Worm (Caenorhabditis elegans) whole organism, dauer: ENCODE results near the gene T14G10.8.

Source experiments
- unc-62 ChIP-seq: sonication (generic microtip); optimal IDR thresholded peaks from 2 replicates; lab custom pipeline; 2017; ENCODE audit warnings: missing biosample characterization, missing genetic modification reagents, missing genetic modification characterization

Gene T14G10.8

DNA sequence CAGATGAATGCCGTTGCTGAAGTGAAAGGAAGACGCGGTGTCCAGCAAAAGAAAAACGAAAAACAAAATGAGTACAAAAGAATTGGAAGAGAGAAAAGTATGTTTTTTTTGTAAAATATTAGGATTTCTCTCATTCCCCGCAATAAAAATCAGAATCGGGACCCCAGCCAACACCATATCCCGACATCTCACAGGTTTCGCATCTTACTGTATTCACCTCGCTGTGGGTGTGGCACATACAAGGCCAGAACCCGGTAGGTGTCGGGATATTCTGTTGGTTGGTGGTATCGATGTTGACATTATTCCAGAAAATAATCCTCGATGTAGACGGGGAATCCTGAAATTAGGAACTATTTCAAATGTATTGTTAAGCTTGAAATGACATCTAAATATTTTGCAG, 30.0 kb downstream of the T14G10.8 start:
- no peak for TF ChIP-seq unc-62 (GFP tag; lab: Kevin White, UChicago)

DNA sequence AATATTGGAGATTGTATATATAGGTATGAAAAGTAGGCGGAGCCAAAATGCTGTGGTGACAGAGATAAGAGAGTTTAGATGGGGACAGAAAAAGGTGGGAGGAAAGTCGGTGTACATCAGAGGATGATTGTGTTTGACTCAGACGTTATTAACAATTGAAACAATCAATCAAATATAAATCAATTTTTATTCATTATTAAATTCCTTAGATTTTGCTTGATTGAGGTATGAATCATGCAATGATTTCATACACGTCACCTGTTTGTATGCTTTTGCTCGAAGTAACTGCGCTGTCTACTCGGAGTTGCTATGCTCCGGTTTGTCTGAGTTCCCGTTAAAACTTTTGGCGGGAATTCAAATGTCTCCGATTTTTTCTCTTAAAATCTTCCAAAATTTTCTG, 31.6 kb downstream of the T14G10.8 start, which contains the start of gene C04G2.10:
C04G2.10 (plus strand) TSS at position 301 of the 400 bp plus-strand sequence.
- TF ChIP-seq unc-62 (GFP tag; lab: Kevin White, UChicago): no peak

DNA sequence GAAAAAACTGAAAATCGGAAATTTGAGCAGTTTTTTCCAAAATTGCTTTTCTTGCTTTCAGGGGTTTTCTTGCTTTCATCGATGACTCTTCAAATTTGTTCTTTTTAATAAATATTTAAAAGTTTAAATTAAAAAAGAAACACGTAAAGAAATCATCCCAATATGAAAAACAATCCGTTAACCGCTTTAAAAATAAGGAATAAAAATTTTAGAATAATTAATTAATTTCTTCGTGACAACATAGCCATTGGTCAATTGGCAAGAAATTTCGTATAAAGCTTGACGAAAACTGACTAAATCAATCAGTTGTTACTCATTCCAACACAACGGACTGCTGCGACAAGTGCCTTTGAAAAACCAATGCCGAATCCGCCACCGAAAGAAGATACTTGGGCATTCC, 34.2 kb downstream of the T14G10.8 start, which contains the start of gene nsph-3.2:
nsph-3.2 (plus strand) TSS at position 301 of the 400 bp plus-strand sequence.
- TF ChIP-seq unc-62 (GFP tag; lab: Kevin White, UChicago): no peak

- no peak for TF ChIP-seq unc-62 (GFP tag; lab: Kevin White, UChicago)
These were observed 35.3 kb downstream of the T14G10.8 start, which contains the start of gene spch-1 for ce11 chrIV:10111441-10111840. TSS of gene spch-1 (minus strand) at chrIV:10111541.

ce11 chrIV:10110870-10111269, 35.9 kb downstream of the T14G10.8 start:
- TF ChIP-seq unc-62 (GFP tag; lab: Kevin White, UChicago): no peak

DNA sequence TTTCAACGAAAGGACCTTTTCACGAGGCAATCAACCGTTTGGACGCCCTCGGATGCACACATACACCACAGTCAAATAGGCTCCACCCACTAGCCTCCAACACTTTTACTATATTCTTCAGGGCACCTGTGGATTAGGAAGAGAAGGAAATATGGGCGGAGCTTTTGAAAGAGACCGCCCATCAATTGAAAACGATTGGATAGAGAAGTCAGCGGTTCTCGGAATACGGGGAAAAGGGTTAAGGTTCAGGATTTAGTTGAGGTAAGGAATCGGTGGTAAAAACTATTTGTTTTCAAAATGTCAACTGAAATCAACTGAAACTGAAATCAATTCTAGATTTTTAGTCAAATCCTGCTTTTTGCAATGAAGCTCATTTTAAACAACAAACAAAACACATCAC, 36.4 kb downstream of the T14G10.8 start, which contains the start of gene egl-38:
egl-38 (minus strand) TSS at position 101 of the 400 bp plus-strand sequence.
- no peak for TF ChIP-seq unc-62 (GFP tag; lab: Kevin White, UChicago)

- no peak for TF ChIP-seq unc-62 (GFP tag; lab: Kevin White, UChicago)
These were observed 49.9 kb downstream of the T14G10.8 start, which contains the start of gene dis-3 for ce11 chrIV:10096881-10097280. TSS of gene dis-3 (plus strand) at chrIV:10097202.
